Fruit fly (Drosophila melanogaster) whole organism: ENCODE data around the gene CG34167.

Source experiments
- Dll ChIP-seq: fragments of >200 bp; optimal IDR thresholded peaks from 2 replicates; lab custom pipeline; 2017
- EcR ChIP-seq, 2 experiments: fragments of >200 bp; optimal IDR thresholded peaks; 2 replicates each; lab custom pipeline; 2017; ENCODE audit warnings: missing biosample characterization in 2 of 2, missing genetic modification characterization in 2 of 2, missing genetic modification reagents in 2 of 2
- usp ChIP-seq: fragments of >200 bp; optimal IDR thresholded peaks from 2 replicates; lab custom pipeline; 2017; ENCODE audit warnings: missing biosample characterization, missing genetic modification characterization, mixed read lengths

DNA sequence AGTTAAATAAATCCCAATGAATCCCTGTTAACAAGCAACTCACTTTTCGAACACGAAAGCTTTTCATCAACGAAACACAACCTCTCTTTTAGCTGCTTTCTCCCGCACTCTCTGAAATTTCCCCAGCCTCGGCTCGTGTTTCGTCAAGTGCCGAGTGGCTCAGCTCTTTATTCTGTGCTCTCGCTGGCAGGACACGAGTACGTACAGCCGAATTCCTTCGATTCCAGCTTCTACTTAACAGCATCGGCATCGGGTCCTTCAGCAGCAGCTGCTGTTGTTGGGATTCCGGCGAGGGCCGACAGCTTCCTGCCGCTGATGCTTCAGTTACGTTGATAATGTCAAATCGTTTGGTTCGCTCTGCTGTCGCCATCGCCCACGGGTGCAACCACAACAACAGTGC lies 3.2 kb downstream of the CG34167 start, which contains the start of gene beat-Ic:
- no peak for TF ChIP-seq usp
- no peak for TF ChIP-seq EcR (GFP tag; optimal IDR thresholded peaks at IDR 0.05; lab: Kevin White, UChicago)
- TF ChIP-seq Dll (lab: Kevin White, UChicago), result no peak
